Worm (Caenorhabditis elegans): ENCODE measurements around the gene B0284.3.

ce11 chrIII:4382118-4382517 lies 2.5 kb upstream of the B0284.3 start:
- no peak for TF ChIP-seq W03F9.2 (tag; optimal IDR thresholded peaks at IDR 0.05)
- TF ChIP-seq him-1 (tag; optimal IDR thresholded peaks at IDR 0.05), result no peak
